Worm (Caenorhabditis elegans) whole organism, young adult: ENCODE data around the gene Y60A9.1.

Experiments
- ZK185.1 ChIP-seq: sonication (generic microtip); optimal IDR thresholded peaks from 2 replicates; lab custom pipeline; 2016; ENCODE audit warnings: mild to moderate bottlenecking, missing genetic modification characterization, missing compliant biosample characterization; ENCODE audit not compliant: poor library complexity, severe bottlenecking
- nfyb-1 ChIP-seq: fragments of 200-800 bp; sonication (Bioruptor generic); IDR thresholded peaks from 2 replicates; pipeline ENCODE4 v1.3.6; 2022; ENCODE audit warnings: missing genetic modification reagents, missing genetic modification characterization, missing compliant biosample characterization

DNA sequence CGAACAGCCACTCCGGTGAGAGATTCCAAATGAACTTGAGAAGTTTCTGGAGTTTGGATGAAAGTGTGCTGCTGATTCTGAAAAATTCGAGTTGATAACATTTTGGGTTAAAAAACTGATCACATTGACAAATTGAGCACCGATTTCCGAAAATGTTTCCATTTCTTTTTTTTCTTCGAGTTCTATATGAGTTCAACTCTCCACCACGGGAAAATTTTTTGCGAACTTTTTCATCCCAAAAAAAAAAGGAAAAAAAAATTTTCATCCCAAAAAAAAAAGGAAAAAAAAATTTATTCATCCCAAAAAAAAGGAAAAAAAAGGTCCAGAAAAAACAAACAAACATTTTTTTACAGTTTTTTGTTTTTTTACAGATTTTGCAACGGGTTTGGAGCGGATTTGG is 18.0 kb downstream of the Y60A9.1 start, which contains the start of gene Y60A9A.1:
- TF ChIP-seq nfyb-1 (GFP tag; lab: Robert Waterston, UW) (no peak), ZK185.1 (tag; lab: Kevin White, UChicago) (no peak)
